Fruit fly (Drosophila melanogaster): ENCODE measurements around the gene CG14115.

Gene CG14115

dm6 chr3L:13030055-13030634 is 31.1 kb downstream of the CG14115 start (continued):
- TF ChIP-seq Ets97D (GFP tag; optimal IDR thresholded peaks at IDR 0.05) (no peak), Xbp1 (GFP tag; optimal IDR thresholded peaks at IDR 0.05) (peak; percentile 32), CG13624 (GFP tag; optimal IDR thresholded peaks at IDR 0.05) (no peak), jumu (GFP tag; optimal IDR thresholded peaks at IDR 0.05) (no peak), Adf1 (GFP tag; IDR thresholded peaks at IDR 0.05) (no peak), tx (GFP tag; optimal IDR thresholded peaks at IDR 0.05) (no peak), vnd (GFP tag; IDR thresholded peaks at IDR 0.05; ENCODE audit: partially characterized antibody) (no peak), chm (GFP tag; IDR thresholded peaks at IDR 0.05) (no peak), CG2199 (GFP tag; IDR thresholded peaks at IDR 0.05) (no peak), CG34224 (GFP tag; IDR thresholded peaks at IDR 0.05; ENCODE audit: partially characterized antibody) (no peak), ind (GFP tag; optimal IDR thresholded peaks at IDR 0.05) (peak; percentile 0), CG4617 (GFP tag; optimal IDR thresholded peaks at IDR 0.05; ENCODE audit: borderline replicate concordance) (no peak), Optix (GFP tag; IDR thresholded peaks at IDR 0.05) (no peak), tna (GFP tag; IDR thresholded peaks at IDR 0.05; ENCODE audit: partially characterized antibody) (no peak)

- TF ChIP-seq gt (GFP tag; IDR thresholded peaks at IDR 0.05): no peak
- TF ChIP-seq salm (tag; optimal IDR thresholded peaks at IDR 0.05): no peak
- no peak for TF ChIP-seq ac (GFP tag; optimal IDR thresholded peaks at IDR 0.05)
- no peak for TF ChIP-seq CG7786 (GFP tag; optimal IDR thresholded peaks at IDR 0.05)
- TF ChIP-seq HLH3B (GFP tag; IDR thresholded peaks at IDR 0.05): no peak
- TF ChIP-seq CG10959 (GFP tag; IDR thresholded peaks at IDR 0.05): no peak
- TF ChIP-seq CG7839 (tag; optimal IDR thresholded peaks at IDR 0.05): no peak
- TF ChIP-seq CG1832 (GFP tag; optimal IDR thresholded peaks at IDR 0.05): no peak
- peak; percentile 69 for TF ChIP-seq Jarid2 (GFP tag; optimal IDR thresholded peaks at IDR 0.05)
- no peak for TF ChIP-seq Sox102F (GFP tag; optimal IDR thresholded peaks at IDR 0.05)
- peak; percentile 69 for TF ChIP-seq CG11504 (tag; optimal IDR thresholded peaks at IDR 0.05)
- no peak for TF ChIP-seq disco-r (GFP tag; optimal IDR thresholded peaks at IDR 0.05)
- no peak for TF ChIP-seq phol (tag; optimal IDR thresholded peaks at IDR 0.05)
- peak; percentile 67 for TF ChIP-seq CG12769 (tag; optimal IDR thresholded peaks at IDR 0.05)
- no peak for TF ChIP-seq CG4404 (GFP tag; IDR thresholded peaks at IDR 0.05)
- TF ChIP-seq trh (GFP tag; optimal IDR thresholded peaks at IDR 0.05): no peak
- no peak for TF ChIP-seq zfh1 (GFP tag; IDR thresholded peaks at IDR 0.05)
- TF ChIP-seq CG5180 (GFP tag; optimal IDR thresholded peaks at IDR 0.05): peak; percentile 23
- peak; percentile 30 for TF ChIP-seq Med (GFP tag)
- TF ChIP-seq Asciz (GFP tag; optimal IDR thresholded peaks at IDR 0.05): no peak
- TF ChIP-seq Adf1 (GFP tag; IDR thresholded peaks at IDR 0.05): peak; percentile 22; the same call in 1 of the 2 replicates
- no peak for TF ChIP-seq CG6791 (GFP tag; IDR thresholded peaks at IDR 0.05; ENCODE audit: partially characterized antibody)
- no peak for TF ChIP-seq CG10565 (GFP tag; optimal IDR thresholded peaks at IDR 0.05)
- TF ChIP-seq CG33557 (GFP tag; optimal IDR thresholded peaks at IDR 0.05): no peak
- TF ChIP-seq Optix (GFP tag; IDR thresholded peaks at IDR 0.05): no peak
- peak; percentile 45; the same call in 1 of the 2 replicates for TF ChIP-seq vvl (GFP tag; IDR thresholded peaks at IDR 0.05)
- peak in 1 of 2 experiments; percentile 22 for TF ChIP-seq bsh (GFP tag; optimal IDR thresholded peaks at IDR 0.05)
- no peak for TF ChIP-seq dmrt99B (tag; optimal IDR thresholded peaks at IDR 0.05)
- no peak for TF ChIP-seq Antp (GFP tag; optimal IDR thresholded peaks at IDR 0.05)
- no peak for TF ChIP-seq CG15514 (GFP tag; optimal IDR thresholded peaks at IDR 0.05)
- no peak for TF ChIP-seq Ada2b (GFP tag; IDR thresholded peaks at IDR 0.05)
- peak; percentile 40; the same call in 1 of the 3 replicates for TF ChIP-seq CG6175 (GFP tag; IDR thresholded peaks at IDR 0.05)
- TF ChIP-seq amos (GFP tag; IDR thresholded peaks at IDR 0.05; ENCODE audit: partially characterized antibody): peak; percentile 20; the same call in 1 of the 2 replicates
- no peak for TF ChIP-seq Sox100B (GFP tag; optimal IDR thresholded peaks at IDR 0.05)
- TF ChIP-seq CG4282 (GFP tag; optimal IDR thresholded peaks at IDR 0.05): no peak
- 0 out of 2 replicates have a peak, but pooled peaks have one; percentile 41 for TF ChIP-seq ara (GFP tag; IDR thresholded peaks at IDR 0.05)
- no peak for TF ChIP-seq CG16813 (GFP tag; IDR thresholded peaks at IDR 0.05; ENCODE audit: partially characterized antibody)
Observed at dm6 chr3L:13028740-13029139, 32.5 kb downstream of the CG14115 start, which contains the start of gene CG17672. Gene CG17672 (plus strand): TSS chr3L:13028962.
